Fruit fly (Drosophila melanogaster): Measurements from ENCODE around the gene Tsp29Fa.

- no peak for TF ChIP-seq h (optimal IDR thresholded peaks at IDR 0.05)
- no peak for TF ChIP-seq psq (optimal IDR thresholded peaks at IDR 0.05)
- TF ChIP-seq insv (optimal IDR thresholded peaks at IDR 0.05) = no peak
Observed at dm6 chr2L:8957152-8957551, 23.4 kb downstream of the Tsp29Fa start.
